Worm (Caenorhabditis elegans) whole organism, L1 larva: ENCODE measurements around the gene ttr-19.

ENCODE experiments used
- C34B4.2 ChIP-seq: sonication (generic microtip); optimal IDR thresholded peaks from 2 replicates; lab custom pipeline; 2017; ENCODE audit warnings: mild to moderate bottlenecking, missing genetic modification characterization, missing compliant biosample characterization
- F16B12.6 ChIP-seq: fragments of 150-350 bp; optimal IDR thresholded peaks from 2 replicates; lab custom pipeline; 2014; ENCODE audit warnings: missing biosample characterization, missing genetic modification characterization
- Y116A8C.19 ChIP-seq: sonication (generic microtip); optimal IDR thresholded peaks from 2 replicates; lab custom pipeline; 2016; ENCODE audit warnings: missing compliant biosample characterization, missing genetic modification characterization, borderline replicate concordance
- alr-1 ChIP-seq: fragments of 200-800 bp; sonication (Bioruptor generic); optimal IDR thresholded peaks from 2 replicates; lab custom pipeline; 2018; ENCODE audit warnings: borderline replicate concordance, mild to moderate bottlenecking, missing genetic modification characterization, missing compliant biosample characterization
- ceh-63 ChIP-seq: fragments of 200-800 bp; sonication (Bioruptor generic); optimal IDR thresholded peaks from 2 replicates; lab custom pipeline; 2018; ENCODE audit warnings: mild to moderate bottlenecking, missing genetic modification characterization, missing compliant biosample characterization
- ceh-90 ChIP-seq: sonication (generic microtip); optimal IDR thresholded peaks from 2 replicates; lab custom pipeline; 2016; ENCODE audit warnings: missing genetic modification characterization, missing compliant biosample characterization
- dsc-1 ChIP-seq: sonication (generic microtip); optimal IDR thresholded peaks from 2 replicates; lab custom pipeline; 2016; ENCODE audit warnings: mild to moderate bottlenecking, missing genetic modification characterization, missing compliant biosample characterization
- efl-1 ChIP-seq, 4 experiments: fragments of 150-350 bp; optimal IDR thresholded peaks in 3 of 4; peaks in 1 of 4; 1 replicate in 1 of 4; 2 replicates in 3 of 4; lab custom pipeline; 2014; ENCODE audit warnings: missing biosample characterization in 2 of 4, missing genetic modification characterization in 2 of 4, missing genetic modification reagents in 2 of 4
- elt-2 ChIP-seq: sonication (generic microtip); optimal IDR thresholded peaks from 2 replicates; lab custom pipeline; 2016; ENCODE audit warnings: missing genetic modification characterization, mild to moderate bottlenecking, inconsistent platforms, missing compliant biosample characterization, missing genetic modification reagents
- fkh-8 ChIP-seq: sonication (generic microtip); optimal IDR thresholded peaks from 2 replicates; lab custom pipeline; 2016; ENCODE audit warnings: mild to moderate bottlenecking, missing genetic modification characterization, missing compliant biosample characterization
- grh-1 ChIP-seq: fragments of 200-800 bp; sonication (Bioruptor generic); IDR thresholded peaks from 2 replicates; pipeline ENCODE4 v1.3.6; 2022; ENCODE audit warnings: missing genetic modification reagents, missing genetic modification characterization, missing compliant biosample characterization
- hpl-2 ChIP-seq: fragments of 150-350 bp; optimal IDR thresholded peaks from 2 replicates; lab custom pipeline; 2014; ENCODE audit warnings: missing biosample characterization, missing genetic modification reagents, missing genetic modification characterization
- lin-35 ChIP-seq, 2 experiments: fragments of 150-350 bp; optimal IDR thresholded peaks; 2 replicates each; lab custom pipeline; 2014; ENCODE audit warnings: missing biosample characterization in 2 of 2, missing genetic modification characterization in 2 of 2, missing genetic modification reagents in 2 of 2
- lir-3 ChIP-seq: sonication (generic microtip); optimal IDR thresholded peaks from 2 replicates; lab custom pipeline; 2016; ENCODE audit warnings: mild to moderate bottlenecking, missing genetic modification characterization, moderate library complexity, missing compliant biosample characterization; ENCODE audit not compliant: poor library complexity
- lsy-2 ChIP-seq, 2 experiments: fragments of 150-350 bp; optimal IDR thresholded peaks; 2 replicates each; lab custom pipeline; 2014; ENCODE audit warnings: missing biosample characterization in 2 of 2, missing genetic modification characterization in 2 of 2
- mab-9 ChIP-seq: fragments of 200-800 bp; sonication (Bioruptor generic); IDR thresholded peaks from 2 replicates; pipeline ENCODE4 v1.3.6; 2022; ENCODE audit warnings: missing genetic modification reagents, missing genetic modification characterization, missing compliant biosample characterization
- mdl-1 ChIP-seq, 2 experiments: fragments of 150-350 bp; optimal IDR thresholded peaks; 2 replicates each; lab custom pipeline; 2014 to 2017; ENCODE audit warnings: missing biosample characterization in 2 of 2, missing genetic modification characterization in 2 of 2, inconsistent platforms in 1 of 2
- nhr-237 ChIP-seq: fragments of 150-350 bp; optimal IDR thresholded peaks from 2 replicates; lab custom pipeline; 2014; ENCODE audit warnings: missing biosample characterization, missing genetic modification characterization
- nhr-47 ChIP-seq: sonication (generic microtip); optimal IDR thresholded peaks from 2 replicates; lab custom pipeline; 2016; ENCODE audit warnings: mild to moderate bottlenecking, missing genetic modification characterization, moderate library complexity, missing compliant biosample characterization
- nhr-71 ChIP-seq: sonication (generic microtip); optimal IDR thresholded peaks from 2 replicates; lab custom pipeline; 2016; ENCODE audit warnings: mild to moderate bottlenecking, missing genetic modification characterization, moderate library complexity, missing compliant biosample characterization
- nhr-77 ChIP-seq: fragments of 150-350 bp; optimal IDR thresholded peaks from 2 replicates; lab custom pipeline; 2014; ENCODE audit warnings: missing biosample characterization, missing genetic modification characterization
- nhr-84 ChIP-seq: sonication (generic microtip); optimal IDR thresholded peaks from 2 replicates; lab custom pipeline; 2017; ENCODE audit warnings: missing biosample characterization, missing genetic modification characterization
- nhr-85 ChIP-seq: sonication (generic microtip); peaks from one replicate; lab custom pipeline; 2016; ENCODE audit warnings: missing genetic modification characterization, inconsistent platforms, missing compliant biosample characterization
- nhr-90 ChIP-seq: sonication (generic microtip); optimal IDR thresholded peaks from 2 replicates; lab custom pipeline; 2016; ENCODE audit warnings: mild to moderate bottlenecking, missing genetic modification characterization, missing compliant biosample characterization; ENCODE audit not compliant: poor library complexity
- pag-3 ChIP-seq: sonication (generic microtip); optimal IDR thresholded peaks from 2 replicates; lab custom pipeline; 2017; ENCODE audit warnings: missing genetic modification characterization, mild to moderate bottlenecking, missing compliant biosample characterization, antibody characterized with exemption, borderline replicate concordance; ENCODE audit not compliant: insufficient read depth
- pax-3 ChIP-seq: fragments of 200-800 bp; sonication (Bioruptor generic); optimal IDR thresholded peaks from 2 replicates; lab custom pipeline; 2018; ENCODE audit warnings: mild to moderate bottlenecking, missing genetic modification characterization, moderate library complexity, missing compliant biosample characterization
- pqm-1 ChIP-seq: sonication (generic microtip); optimal IDR thresholded peaks from 3 replicates; lab custom pipeline; 2017; ENCODE audit warnings: missing biosample characterization, missing genetic modification characterization
- skn-1 ChIP-seq: fragments of 150-350 bp; optimal IDR thresholded peaks from 2 replicates; lab custom pipeline; 2014; ENCODE audit warnings: missing biosample characterization, missing genetic modification characterization
- snpc-4 ChIP-seq: fragments of 150-350 bp; optimal IDR thresholded peaks from 2 replicates; lab custom pipeline; 2014; ENCODE audit warnings: missing biosample characterization, missing genetic modification characterization
- snu-23 ChIP-seq: sonication (generic microtip); optimal IDR thresholded peaks from 2 replicates; lab custom pipeline; 2016; ENCODE audit warnings: missing genetic modification characterization, missing compliant biosample characterization
- sox-4 ChIP-seq: sonication (generic microtip); optimal IDR thresholded peaks from 2 replicates; lab custom pipeline; 2016; ENCODE audit warnings: missing genetic modification characterization, missing compliant biosample characterization
- sup-37 ChIP-seq: fragments of 200-800 bp; sonication (Bioruptor generic); optimal IDR thresholded peaks from 2 replicates; lab custom pipeline; 2018; ENCODE audit warnings: mild to moderate bottlenecking, missing genetic modification characterization, missing compliant biosample characterization
- tbx-2 ChIP-seq: sonication (generic microtip); optimal IDR thresholded peaks from 2 replicates; lab custom pipeline; 2016; ENCODE audit warnings: missing genetic modification characterization, missing compliant biosample characterization
- tlp-1 ChIP-seq: fragments of 150-350 bp; optimal IDR thresholded peaks from 2 replicates; lab custom pipeline; 2014; ENCODE audit warnings: missing biosample characterization, missing genetic modification characterization
- unc-130 ChIP-seq: fragments of 150-350 bp; optimal IDR thresholded peaks from 2 replicates; lab custom pipeline; 2017; ENCODE audit warnings: missing biosample characterization, missing genetic modification characterization, inconsistent platforms
- unc-62 ChIP-seq: fragments of 150-350 bp; optimal IDR thresholded peaks from 2 replicates; lab custom pipeline; 2014; ENCODE audit warnings: missing biosample characterization, missing genetic modification reagents, missing genetic modification characterization
- unc-86 ChIP-seq: sonication (generic microtip); optimal IDR thresholded peaks from 2 replicates; lab custom pipeline; 2016; ENCODE audit warnings: missing genetic modification characterization, missing compliant biosample characterization
- unc-98 ChIP-seq: fragments of 200-800 bp; sonication (Bioruptor generic); IDR thresholded peaks from 2 replicates; pipeline ENCODE4 v1.3.6; 2022; ENCODE audit warnings: missing genetic modification characterization, missing compliant biosample characterization
- vab-15 ChIP-seq: sonication (generic microtip); optimal IDR thresholded peaks from 2 replicates; lab custom pipeline; 2017; ENCODE audit warnings: missing genotype, mild to moderate bottlenecking, missing genetic modification characterization, missing compliant biosample characterization
- xbp-1 ChIP-seq: sonication (generic microtip); optimal IDR thresholded peaks from 2 replicates; lab custom pipeline; 2016; ENCODE audit warnings: missing genetic modification characterization, missing compliant biosample characterization
- zag-1 ChIP-seq: fragments of 150-350 bp; optimal IDR thresholded peaks from 2 replicates; lab custom pipeline; 2014; ENCODE audit warnings: missing biosample characterization, missing genetic modification characterization

ttr-19 gene

ce11 chrV:10245615-10246014, 18.4 kb upstream of the ttr-19 start:
- TF ChIP-seq tlp-1 (no peak), dsc-1 (tag; lab: Kevin White, UChicago) (peak; percentile 6), ceh-63 (GFP tag; lab: Kevin White, UChicago) (no peak)

ce11 chrV:10244018-10244720, 16.9 kb upstream of the ttr-19 start:
- TF ChIP-seq fkh-8 (tag; lab: Kevin White, UChicago) (peak; percentile 11), sox-4 (no peak), zag-1 (tag; lab: Kevin White, UChicago) (no peak), nhr-90 (no peak), lir-3 (tag; lab: Kevin White, UChicago) (no peak), nhr-84 (no peak), tbx-2 (tag; lab: Kevin White, UChicago) (no peak), nhr-237 (tag; lab: Kevin White, UChicago) (no peak), skn-1 (tag; lab: Kevin White, UChicago) (no peak), elt-2 (peak; percentile 34), Y116A8C.19 (no peak), dsc-1 (tag; lab: Kevin White, UChicago) (peak; percentile 73), lsy-2 (tag; optimal IDR thresholded peaks at IDR 0.05; lab: Kevin White, UChicago) (no peak), unc-62 (GFP tag; lab: Kevin White, UChicago) (no peak), snpc-4 (tag; lab: Kevin White, UChicago) (no peak), efl-1 (optimal IDR thresholded peaks at IDR 0.05; lab: Kevin White, UChicago) (no peak), efl-1 (GFP tag; optimal IDR thresholded peaks at IDR 0.05 in 1 of 2; lab: Kevin White, UChicago) (no peak), unc-86 (tag; lab: Kevin White, UChicago) (no peak)

- no peak for TF ChIP-seq pag-3
- TF ChIP-seq skn-1 (tag; lab: Kevin White, UChicago): no peak
- no peak for TF ChIP-seq mdl-1 (tag; optimal IDR thresholded peaks at IDR 0.05; lab: Kevin White, UChicago)
- no peak for TF ChIP-seq unc-130 (tag; lab: Kevin White, UChicago)
- TF ChIP-seq sup-37 (GFP tag; lab: Kevin White, UChicago): no peak
- TF ChIP-seq hpl-2 (GFP tag; lab: Kevin White, UChicago): no peak
- TF ChIP-seq xbp-1: no peak
- TF ChIP-seq grh-1 (GFP tag; lab: Robert Waterston, UW): no peak
- no peak for TF ChIP-seq ceh-90
- TF ChIP-seq unc-98 (GFP tag; lab: Robert Waterston, UW): no peak
- TF ChIP-seq C34B4.2: no peak
- no peak for TF ChIP-seq snu-23 (GFP tag; lab: Kevin White, UChicago)
- TF ChIP-seq lin-35 (GFP tag; optimal IDR thresholded peaks at IDR 0.05; lab: Kevin White, UChicago): no peak
- TF ChIP-seq mab-9 (GFP tag; lab: Robert Waterston, UW): no peak
- no peak for TF ChIP-seq F16B12.6 (tag; lab: Kevin White, UChicago)
- no peak for TF ChIP-seq snpc-4 (tag; lab: Kevin White, UChicago)
These were observed 15.9 kb upstream of the ttr-19 start, which contains the start of gene C12D8.9 for ce11 chrV:10243105-10243504. C12D8.9 (minus strand) TSS chrV:10243205.

DNA sequence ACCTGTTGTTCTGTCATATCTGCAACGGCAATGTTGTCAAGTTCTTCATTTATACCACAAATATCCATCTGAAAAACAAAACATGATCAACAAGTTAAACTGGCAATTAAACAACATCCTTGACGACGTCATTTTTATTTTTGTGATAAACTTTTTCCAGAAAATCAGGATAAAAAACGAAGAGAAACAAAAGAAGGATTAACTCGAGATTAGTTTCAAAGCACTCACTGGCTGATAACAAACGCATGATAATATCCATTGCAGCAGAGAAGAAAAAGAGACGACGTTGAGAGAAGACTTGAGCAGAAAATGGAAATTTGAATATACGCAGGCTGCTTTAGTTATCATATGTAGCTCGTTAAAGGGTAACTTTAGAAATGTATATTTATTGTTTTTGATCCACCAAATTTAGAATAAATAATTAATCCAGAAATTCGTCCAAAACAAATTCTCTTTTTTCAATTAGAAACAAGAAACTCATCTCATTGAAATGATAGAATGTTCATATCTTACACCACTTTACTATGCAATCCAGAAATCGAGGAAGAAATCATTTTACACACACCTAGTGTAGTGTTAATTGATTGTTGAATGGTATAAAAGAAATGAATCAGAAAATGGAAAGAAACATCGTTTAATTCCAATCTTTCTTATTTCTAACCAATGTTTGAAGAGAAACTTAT, 14.0 kb upstream of the ttr-19 start, which contains the start of the genes C12D8.21 and col-148:
C12D8.21 (minus strand) TSS at position 68 of the 683 bp plus-strand sequence.
col-148 (plus strand) TSS at position 633 of the 683 bp plus-strand sequence.
- no peak for TF ChIP-seq alr-1 (tag; lab: Kevin White, UChicago)
- TF ChIP-seq vab-15 (tag; lab: Kevin White, UChicago): no peak
- peak; percentile 22 for TF ChIP-seq sox-4
- peak; percentile 11 for TF ChIP-seq nhr-71 (tag; lab: Kevin White, UChicago)
- peak; percentile 35 for TF ChIP-seq nhr-47
- TF ChIP-seq nhr-77 (tag; lab: Kevin White, UChicago): no peak
- peak; percentile 72 for TF ChIP-seq fkh-8 (tag; lab: Kevin White, UChicago)
- peak; percentile 96 for TF ChIP-seq dsc-1 (tag; lab: Kevin White, UChicago)
- TF ChIP-seq nhr-85: no peak
- TF ChIP-seq zag-1 (tag; lab: Kevin White, UChicago): no peak
- no peak for TF ChIP-seq pqm-1 (tag; lab: Kevin White, UChicago)
- peak; percentile 62 for TF ChIP-seq pax-3 (tag; lab: Kevin White, UChicago)
